Fruit fly (Drosophila melanogaster) whole organism, embryonic: ENCODE results near the gene inaE.
A peak's percentile ranks its signal among the peaks of the same experiment; 100 is the strongest.

Source experiments
- ATbp ChIP-seq: fragments of 200-800 bp; sonication (Bioruptor generic); optimal IDR thresholded peaks from 2 replicates; lab custom pipeline; 2017; ENCODE audit warnings: missing biosample characterization, mild to moderate bottlenecking, missing genetic modification characterization, missing genetic modification reagents
- BtbVII ChIP-seq: fragments of 200-800 bp; sonication (Bioruptor generic); optimal IDR thresholded peaks from 3 replicates; lab custom pipeline; 2017; ENCODE audit warnings: missing biosample characterization, mild to moderate bottlenecking, missing genetic modification characterization
- Bteb2 ChIP-seq: fragments of 200-800 bp; sonication (Bioruptor generic); optimal IDR thresholded peaks from 2 replicates; lab custom pipeline; 2016; ENCODE audit warnings: missing biosample characterization, missing genetic modification characterization
- CG10543 ChIP-seq: fragments of 200-800 bp; sonication (Bioruptor generic); optimal IDR thresholded peaks from 3 replicates; lab custom pipeline; 2017; ENCODE audit warnings: missing biosample characterization, mild to moderate bottlenecking, missing genetic modification characterization, moderate library complexity
- CG11085 ChIP-seq: fragments of 200-800 bp; sonication (Bioruptor generic); IDR thresholded peaks from 2 replicates; pipeline ENCODE4 v1.3.6; 2022; ENCODE audit warnings: missing biosample characterization, missing genetic modification characterization
- CG11696 ChIP-seq: fragments of 200-800 bp; sonication (Bioruptor generic); IDR thresholded peaks from 2 replicates; pipeline ENCODE4 v1.3.6; 2022; ENCODE audit warnings: missing biosample characterization, missing genetic modification characterization
- CG12391 ChIP-seq: fragments of 200-800 bp; sonication (Bioruptor generic); optimal IDR thresholded peaks from 3 replicates; lab custom pipeline; 2018; ENCODE audit warnings: missing biosample characterization, mild to moderate bottlenecking, missing genetic modification characterization, moderate library complexity
- CG15479 ChIP-seq: fragments of 200-800 bp; sonication (Bioruptor generic); optimal IDR thresholded peaks from 3 replicates; lab custom pipeline; 2019; ENCODE audit warnings: missing biosample characterization, mild to moderate bottlenecking, missing genetic modification characterization, moderate library complexity
- CG16863 ChIP-seq: fragments of 200-800 bp; sonication (Bioruptor generic); optimal IDR thresholded peaks from 3 replicates; lab custom pipeline; 2016; ENCODE audit warnings: missing biosample characterization, missing genetic modification characterization
- CG17359 ChIP-seq: fragments of 200-800 bp; sonication (Bioruptor generic); optimal IDR thresholded peaks from 3 replicates; lab custom pipeline; 2018; ENCODE audit warnings: missing biosample characterization, mild to moderate bottlenecking, missing genetic modification characterization, moderate library complexity
- CG17829 ChIP-seq: fragments of 200-800 bp; optimal IDR thresholded peaks from 2 replicates; lab custom pipeline; 2019; ENCODE audit warnings: missing biosample characterization, mild to moderate bottlenecking, missing genetic modification characterization, moderate library complexity
- CG17912 ChIP-seq: fragments of 200-800 bp; sonication (Bioruptor generic); optimal IDR thresholded peaks from 2 replicates; lab custom pipeline; 2018; ENCODE audit warnings: missing biosample characterization, mild to moderate bottlenecking, missing genetic modification characterization
- CG1832 ChIP-seq: fragments of 200-800 bp; sonication (Bioruptor generic); optimal IDR thresholded peaks from 2 replicates; lab custom pipeline; 2017; ENCODE audit warnings: missing biosample characterization, mild to moderate bottlenecking, missing genetic modification characterization, inconsistent platforms
- CG3065 ChIP-seq: fragments of 200-800 bp; sonication (Bioruptor generic); optimal IDR thresholded peaks from 2 replicates; lab custom pipeline; 2016; ENCODE audit warnings: missing biosample characterization, missing genetic modification characterization
- CG31365 ChIP-seq: fragments of 200-800 bp; sonication (Bioruptor generic); optimal IDR thresholded peaks from 2 replicates; lab custom pipeline; 2018; ENCODE audit warnings: missing biosample characterization, mild to moderate bottlenecking, missing genetic modification characterization
- CG34422 ChIP-seq: fragments of 200-800 bp; sonication (Bioruptor generic); IDR thresholded peaks from 3 replicates; pipeline ENCODE4 v1.3.6; 2022; ENCODE audit warnings: missing biosample characterization, missing genetic modification characterization
- CG8478 ChIP-seq: fragments of >200 bp; optimal IDR thresholded peaks from 2 replicates; lab custom pipeline; 2018
- CG8924 ChIP-seq: fragments of 200-800 bp; optimal IDR thresholded peaks from 3 replicates; lab custom pipeline; 2019; ENCODE audit warnings: missing biosample characterization, mild to moderate bottlenecking, missing genetic modification characterization, moderate library complexity
- Dad ChIP-seq: fragments of 200-800 bp; sonication (Bioruptor generic); optimal IDR thresholded peaks from 3 replicates; lab custom pipeline; 2016; ENCODE audit warnings: missing biosample characterization, missing genetic modification characterization
- Deaf1 ChIP-seq: fragments of 200-800 bp; optimal IDR thresholded peaks from 3 replicates; lab custom pipeline; 2019; ENCODE audit warnings: missing biosample characterization, mild to moderate bottlenecking, missing genetic modification characterization, moderate library complexity
- Dip3 ChIP-seq: fragments of 200-800 bp; sonication (Bioruptor generic); optimal IDR thresholded peaks from 3 replicates; lab custom pipeline; 2016; ENCODE audit warnings: missing biosample characterization, missing genetic modification characterization
- E2f2 ChIP-seq: fragments of 200-800 bp; sonication (Bioruptor generic); IDR thresholded peaks from 2 replicates; pipeline ENCODE4 v1.3.6; 2022; ENCODE audit warnings: missing biosample characterization, missing genetic modification characterization
- H15 ChIP-seq: fragments of 200-800 bp; sonication (Bioruptor generic); IDR thresholded peaks from 3 replicates; pipeline ENCODE4 v1.3.6; 2022; ENCODE audit warnings: missing biosample characterization, missing genetic modification characterization
- H2.0 ChIP-seq: fragments of 200-800 bp; sonication (Bioruptor generic); IDR thresholded peaks from 2 replicates; pipeline ENCODE4 v1.3.6; 2022; ENCODE audit warnings: missing biosample characterization, missing genetic modification characterization
- HLHmδ ChIP-seq: fragments of 200-800 bp; sonication (Bioruptor generic); optimal IDR thresholded peaks from 2 replicates; lab custom pipeline; 2018; ENCODE audit warnings: missing biosample characterization, mild to moderate bottlenecking, missing genetic modification characterization, moderate library complexity
- Hr78 ChIP-seq, 2 experiments: fragments of 200-800 bp in 1 of 2; fragments of >200 bp in 1 of 2; sonication (Bioruptor generic) in 1 of 2; optimal IDR thresholded peaks; 2 replicates each; lab custom pipeline; 2017 to 2019; ENCODE audit warnings: missing biosample characterization in 2 of 2, missing genetic modification characterization in 2 of 2, mild to moderate bottlenecking in 1 of 2, moderate library complexity in 1 of 2
- MBD-R2 ChIP-seq: fragments of 200-800 bp; sonication (Bioruptor generic); IDR thresholded peaks from 2 replicates; pipeline ENCODE4 v1.3.6; 2022; ENCODE audit warnings: missing biosample characterization, missing genetic modification characterization
- Myb ChIP-seq: fragments of 200-800 bp; sonication (Bioruptor generic); optimal IDR thresholded peaks from 2 replicates; lab custom pipeline; 2016; ENCODE audit warnings: missing biosample characterization, missing genetic modification characterization
- NFAT ChIP-seq: fragments of 200-800 bp; sonication (Bioruptor generic); IDR thresholded peaks from 2 replicates; pipeline ENCODE4 v1.3.6; 2022; ENCODE audit warnings: missing biosample characterization, missing genetic modification characterization
- Nf-YA ChIP-seq: fragments of 200-800 bp; sonication (Bioruptor generic); IDR thresholded peaks from 2 replicates; pipeline ENCODE4 v1.3.6; 2022; ENCODE audit warnings: missing biosample characterization, missing genetic modification characterization
- Oli ChIP-seq: fragments of 200-800 bp; sonication (Bioruptor generic); optimal IDR thresholded peaks from 2 replicates; lab custom pipeline; 2018; ENCODE audit warnings: missing biosample characterization, mild to moderate bottlenecking, missing genetic modification characterization, moderate library complexity
- Sin3A ChIP-seq: fragments of >200 bp; optimal IDR thresholded peaks from 2 replicates; lab custom pipeline; 2018
- Taf1 ChIP-seq: fragments of 200-800 bp; sonication (Bioruptor generic); IDR thresholded peaks from 2 replicates; pipeline ENCODE4 v1.3.6; 2022; ENCODE audit warnings: missing biosample characterization, missing genetic modification characterization
- Xrp1 ChIP-seq: fragments of 200-800 bp; sonication (Bioruptor generic); IDR thresholded peaks from 2 replicates; pipeline ENCODE4 v1.3.6; 2022; ENCODE audit warnings: missing biosample characterization, missing genetic modification characterization
- ara ChIP-seq: fragments of 200-800 bp; sonication (Bioruptor generic); IDR thresholded peaks from 2 replicates; pipeline ENCODE4 v1.3.6; 2022; ENCODE audit warnings: missing biosample characterization, missing genetic modification characterization
- ato ChIP-seq: fragments of 200-800 bp; sonication (Bioruptor generic); IDR thresholded peaks from 2 replicates; pipeline ENCODE4 v1.3.6; 2022; ENCODE audit warnings: missing biosample characterization, missing genetic modification characterization; ENCODE audit not compliant: partially characterized antibody
- bab2 ChIP-seq: fragments of 200-800 bp; sonication (Bioruptor generic); optimal IDR thresholded peaks from 2 replicates; lab custom pipeline; 2016; ENCODE audit warnings: missing biosample characterization, missing genetic modification characterization
- danr ChIP-seq: fragments of 200-800 bp; sonication (Bioruptor generic); IDR thresholded peaks from 2 replicates; pipeline ENCODE4 v1.3.6; 2022; ENCODE audit warnings: missing biosample characterization, missing genetic modification characterization
- dmrt11E ChIP-seq: fragments of 200-800 bp; sonication (Bioruptor generic); optimal IDR thresholded peaks from 3 replicates; lab custom pipeline; 2018; ENCODE audit warnings: missing biosample characterization, mild to moderate bottlenecking, missing genetic modification characterization, moderate library complexity
- ems ChIP-seq: fragments of 200-800 bp; sonication (Bioruptor generic); optimal IDR thresholded peaks from 3 replicates; lab custom pipeline; 2016; ENCODE audit warnings: missing biosample characterization, missing genetic modification characterization
- exex ChIP-seq: fragments of 200-800 bp; sonication (Bioruptor generic); optimal IDR thresholded peaks from 4 replicates; lab custom pipeline; 2018; ENCODE audit warnings: missing biosample characterization, mild to moderate bottlenecking, missing genetic modification characterization, moderate library complexity
- ftz-f1 ChIP-seq: fragments of 200-800 bp; sonication (Bioruptor generic); optimal IDR thresholded peaks from 2 replicates; lab custom pipeline; 2016; ENCODE audit warnings: missing biosample characterization, missing genetic modification characterization
- gfzf ChIP-seq: fragments of 200-800 bp; sonication (Bioruptor generic); optimal IDR thresholded peaks from 2 replicates; lab custom pipeline; 2016; ENCODE audit warnings: missing biosample characterization, mild to moderate bottlenecking, missing genetic modification characterization, moderate library complexity
- onecut ChIP-seq: fragments of 200-800 bp; sonication (Bioruptor generic); IDR thresholded peaks from 2 replicates; pipeline ENCODE4 v1.3.6; 2022; ENCODE audit warnings: missing biosample characterization, missing genetic modification characterization
- ranshi ChIP-seq: fragments of 200-800 bp; sonication (Bioruptor generic); IDR thresholded peaks from 2 replicates; pipeline ENCODE4 v1.3.6; 2022; ENCODE audit warnings: missing biosample characterization, missing genetic modification characterization
- salm ChIP-seq: fragments of 200-800 bp; sonication (Bioruptor generic); optimal IDR thresholded peaks from 2 replicates; lab custom pipeline; 2018; ENCODE audit warnings: missing biosample characterization, mild to moderate bottlenecking, missing genetic modification characterization
- sob ChIP-seq: fragments of 200-800 bp; sonication (Bioruptor generic); IDR thresholded peaks from 2 replicates; pipeline ENCODE4 v1.3.6; 2022; ENCODE audit warnings: missing biosample characterization, missing genetic modification characterization
- ssp ChIP-seq: fragments of 200-800 bp; sonication (Bioruptor generic); IDR thresholded peaks from 2 replicates; pipeline ENCODE4 v1.3.6; 2022; ENCODE audit warnings: missing biosample characterization, missing genetic modification characterization
- stwl ChIP-seq: fragments of 200-800 bp; sonication (Bioruptor generic); optimal IDR thresholded peaks from 3 replicates; lab custom pipeline; 2018; ENCODE audit warnings: missing biosample characterization, mild to moderate bottlenecking, missing genetic modification characterization, moderate library complexity

The inaE gene

DNA sequence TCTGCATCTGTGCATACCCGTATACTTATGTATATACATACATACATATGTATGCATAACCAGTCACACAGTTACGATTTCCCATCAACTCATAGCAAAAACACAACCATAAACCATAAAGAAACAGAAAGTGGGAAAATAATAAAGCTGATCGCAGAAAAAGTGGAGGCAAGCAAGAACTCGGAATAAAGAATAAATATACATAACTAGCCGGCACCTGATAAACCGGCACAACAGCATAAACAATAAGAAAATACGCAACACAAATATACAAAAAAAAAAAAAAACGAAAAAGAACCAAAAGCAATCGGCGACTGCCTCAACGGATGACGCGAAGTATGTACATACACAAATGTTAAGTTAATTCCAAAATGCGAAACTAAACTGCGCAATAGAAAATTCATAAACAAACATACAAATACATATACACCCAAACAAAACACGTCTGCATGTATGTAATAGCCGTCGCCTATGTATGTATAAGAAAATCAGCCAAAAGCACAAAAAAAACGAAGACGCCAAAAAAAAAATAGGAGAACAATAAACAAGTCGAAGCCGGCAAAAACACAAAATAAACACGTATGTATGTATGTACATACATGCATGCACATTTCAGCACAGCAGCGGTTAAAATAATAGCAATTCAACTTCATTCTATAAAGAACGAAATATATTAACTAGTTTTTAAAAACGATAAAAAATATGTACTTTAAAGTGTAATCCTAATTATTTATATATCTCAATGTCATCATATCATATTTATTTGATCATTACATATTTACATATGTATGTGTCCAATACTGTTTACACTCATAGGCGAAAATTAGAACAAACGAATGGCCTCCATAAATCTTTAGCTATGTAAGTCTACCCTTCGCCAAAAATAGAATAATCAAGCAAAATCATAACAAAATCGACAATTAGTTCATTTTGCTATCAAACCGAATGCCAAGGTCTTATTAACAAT, 34.3 kb upstream of the inaE start (continued):
- TF ChIP-seq Nf-YA (GFP tag; lab: Robert Waterston, UW) (no peak; the same call in 1 of the 2 replicates), CG12391 (tag; lab: Kevin White, UChicago) (peak; percentile 75), CG8478 (no peak), CG34422 (GFP tag; lab: Robert Waterston, UW) (peak; percentile 71; the same call in 1 of the 3 replicates), ATbp (no peak), CG16863 (GFP tag; lab: Kevin White, UChicago) (peak; percentile 5), Hr78 (GFP tag; optimal IDR thresholded peaks at IDR 0.05; lab: Kevin White, UChicago) (peak in 1 of 2 experiments; percentile 26), CG15479 (no peak), stwl (tag; lab: Kevin White, UChicago) (no peak), Bteb2 (GFP tag; lab: Kevin White, UChicago) (peak; percentile 16), CG8924 (peak; percentile 80), BtbVII (GFP tag; lab: Kevin White, UChicago) (peak; percentile 30), dmrt11E (tag; lab: Kevin White, UChicago) (peak; percentile 43), bab2 (peak; percentile 30), CG3065 (GFP tag; lab: Kevin White, UChicago) (no peak), CG17912 (GFP tag; lab: Kevin White, UChicago) (no peak), salm (tag; lab: Kevin White, UChicago) (no peak), CG11085 (peak; percentile 39; the same call in 1 of the 2 replicates), Myb (peak; percentile 7), CG17829 (tag; lab: Kevin White, UChicago) (peak; percentile 64), NFAT (GFP tag; lab: Robert Waterston, UW) (peak; percentile 38; the same call in 1 of the 2 replicates), Dip3 (no peak), Oli (tag; lab: Kevin White, UChicago) (peak; percentile 74), CG31365 (tag; lab: Kevin White, UChicago) (no peak), ranshi (GFP tag; lab: Robert Waterston, UW) (0 out of 2 replicates have a peak, but pooled peaks have one; percentile 75), CG1832 (GFP tag; lab: Kevin White, UChicago) (no peak), Sin3A (lab: Kevin White, UChicago) (no peak), ssp (peak; percentile 53; the same call in 1 of the 2 replicates), ems (no peak), ara (GFP tag; lab: Robert Waterston, UW) (peak; percentile 59), Deaf1 (tag; lab: Kevin White, UChicago) (peak; percentile 49), MBD-R2 (GFP tag; lab: Robert Waterston, UW) (peak; percentile 28; the same call in 1 of the 2 replicates), Xrp1 (GFP tag; lab: Robert Waterston, UW) (peak; percentile 64; the same call in 1 of the 2 replicates), sob (GFP tag; lab: Robert Waterston, UW) (peak; percentile 73), onecut (peak; percentile 33; the same call in 1 of the 2 replicates), CG17359 (tag; lab: Kevin White, UChicago) (peak; percentile 66), CG10543 (GFP tag; lab: Kevin White, UChicago) (no peak), exex (tag; lab: Kevin White, UChicago) (peak; percentile 39), Taf1 (GFP tag; lab: Robert Waterston, UW) (peak; percentile 41; the same call in 1 of the 2 replicates), gfzf (GFP tag; lab: Kevin White, UChicago) (no peak), Dad (no peak), HLHmδ (no peak), H2.0 (peak; percentile 75), danr (GFP tag; lab: Robert Waterston, UW) (no peak), ato (GFP tag; lab: Robert Waterston, UW) (no peak), CG11696 (GFP tag; lab: Robert Waterston, UW) (peak; percentile 96), H15 (GFP tag; lab: Robert Waterston, UW) (peak; percentile 46; the same call in 1 of the 3 replicates), E2f2 (GFP tag; lab: Robert Waterston, UW) (peak; percentile 55), ftz-f1 (peak; percentile 22)
